Fruit fly (Drosophila melanogaster) whole organism, embryonic: Measurements from ENCODE around the gene mRpL13.

Experiments used
- Blimp-1 ChIP-seq: fragments of 200-800 bp; sonication (Bioruptor generic); optimal IDR thresholded peaks from 3 replicates; lab custom pipeline; 2018; ENCODE audit warnings: missing biosample characterization, missing genetic modification characterization, mild to moderate bottlenecking, moderate library complexity, missing genetic modification reagents
- CG1024 ChIP-seq: fragments of 200-800 bp; sonication (Bioruptor generic); IDR thresholded peaks from 2 replicates; pipeline ENCODE4 v1.3.6; 2022; ENCODE audit warnings: missing biosample characterization, missing genetic modification characterization
- CG11456 ChIP-seq: fragments of 200-800 bp; sonication (Bioruptor generic); IDR thresholded peaks from 3 replicates; pipeline ENCODE4 v1.3.6; 2022; ENCODE audit warnings: missing biosample characterization, missing genetic modification characterization
- CG11695 ChIP-seq: fragments of 200-800 bp; sonication (Bioruptor generic); IDR thresholded peaks from 3 replicates; pipeline ENCODE4 v1.3.6; 2022; ENCODE audit warnings: missing biosample characterization, missing genetic modification characterization
- CG14710 ChIP-seq: fragments of 200-800 bp; sonication (Bioruptor generic); optimal IDR thresholded peaks from 3 replicates; lab custom pipeline; 2019; ENCODE audit warnings: missing biosample characterization, mild to moderate bottlenecking, missing genetic modification characterization, moderate library complexity
- CG15696 ChIP-seq: fragments of 200-800 bp; sonication (Bioruptor generic); optimal IDR thresholded peaks from 2 replicates; lab custom pipeline; 2019; ENCODE audit warnings: missing biosample characterization, mild to moderate bottlenecking, missing genetic modification characterization, moderate library complexity
- CG1603 ChIP-seq: fragments of 200-800 bp; sonication (Bioruptor generic); optimal IDR thresholded peaks from 2 replicates; lab custom pipeline; 2019; ENCODE audit warnings: missing biosample characterization, mild to moderate bottlenecking, missing genetic modification characterization, moderate library complexity
- CG16815 ChIP-seq: fragments of 200-800 bp; sonication (Bioruptor generic); optimal IDR thresholded peaks from 3 replicates; lab custom pipeline; 2017; ENCODE audit warnings: missing biosample characterization, mild to moderate bottlenecking, missing genetic modification characterization
- CG17829 ChIP-seq: fragments of 200-800 bp; optimal IDR thresholded peaks from 2 replicates; lab custom pipeline; 2019; ENCODE audit warnings: missing biosample characterization, mild to moderate bottlenecking, missing genetic modification characterization, moderate library complexity
- CG2202 ChIP-seq: fragments of 200-800 bp; sonication (Bioruptor generic); optimal IDR thresholded peaks from 2 replicates; lab custom pipeline; 2018; ENCODE audit warnings: missing biosample characterization, mild to moderate bottlenecking, missing genetic modification characterization
- CG2678 ChIP-seq: fragments of 200-800 bp; sonication (Bioruptor generic); optimal IDR thresholded peaks from 3 replicates; lab custom pipeline; 2019; ENCODE audit warnings: missing biosample characterization, mild to moderate bottlenecking, missing genetic modification characterization, moderate library complexity
- CG2712 ChIP-seq: fragments of 200-800 bp; optimal IDR thresholded peaks from 3 replicates; lab custom pipeline; 2019; ENCODE audit warnings: missing biosample characterization, mild to moderate bottlenecking, missing genetic modification characterization, moderate library complexity
- CG30403 ChIP-seq: fragments of 200-800 bp; sonication (Bioruptor generic); optimal IDR thresholded peaks from 3 replicates; lab custom pipeline; 2016; ENCODE audit warnings: missing biosample characterization, missing genetic modification characterization
- CG30431 ChIP-seq: fragments of 200-800 bp; sonication (Bioruptor generic); optimal IDR thresholded peaks from 2 replicates; lab custom pipeline; 2017; ENCODE audit warnings: missing biosample characterization, missing genetic modification characterization
- CG32772 ChIP-seq: fragments of 200-800 bp; sonication (Bioruptor generic); IDR thresholded peaks from 2 replicates; pipeline ENCODE4 v1.3.6; 2022; ENCODE audit warnings: missing biosample characterization, missing genetic modification characterization
- CG7271 ChIP-seq: fragments of 200-800 bp; sonication (Bioruptor generic); optimal IDR thresholded peaks from 2 replicates; lab custom pipeline; 2018; ENCODE audit warnings: missing biosample characterization, mild to moderate bottlenecking, missing genetic modification characterization, moderate library complexity
- CG8478 ChIP-seq: fragments of >200 bp; optimal IDR thresholded peaks from 2 replicates; lab custom pipeline; 2018
- CG8765 ChIP-seq: fragments of 200-800 bp; sonication (Bioruptor generic); IDR thresholded peaks from 2 replicates; pipeline ENCODE4 v1.3.6; 2022; ENCODE audit warnings: missing biosample characterization, missing genetic modification characterization
- CG8924 ChIP-seq: fragments of 200-800 bp; optimal IDR thresholded peaks from 3 replicates; lab custom pipeline; 2019; ENCODE audit warnings: missing biosample characterization, mild to moderate bottlenecking, missing genetic modification characterization, moderate library complexity
- D19A ChIP-seq: fragments of 200-800 bp; optimal IDR thresholded peaks from 3 replicates; lab custom pipeline; 2019; ENCODE audit warnings: missing biosample characterization, mild to moderate bottlenecking, missing genetic modification characterization, moderate library complexity
- Deaf1 ChIP-seq: fragments of 200-800 bp; optimal IDR thresholded peaks from 3 replicates; lab custom pipeline; 2019; ENCODE audit warnings: missing biosample characterization, mild to moderate bottlenecking, missing genetic modification characterization, moderate library complexity
- H15 ChIP-seq: fragments of 200-800 bp; sonication (Bioruptor generic); IDR thresholded peaks from 3 replicates; pipeline ENCODE4 v1.3.6; 2022; ENCODE audit warnings: missing biosample characterization, missing genetic modification characterization
- Hand ChIP-seq: fragments of 200-800 bp; sonication (Bioruptor generic); optimal IDR thresholded peaks from 2 replicates; lab custom pipeline; 2017; ENCODE audit warnings: mild to moderate bottlenecking, missing biosample characterization, missing genetic modification reagents, missing genetic modification characterization
- Oaz ChIP-seq: fragments of 200-800 bp; sonication (Bioruptor generic); IDR thresholded peaks from 2 replicates; pipeline ENCODE4 v1.3.6; 2022; ENCODE audit warnings: missing biosample characterization, missing genetic modification characterization
- Pdp1 ChIP-seq, 2 experiments: fragments of 200-800 bp; sonication (Bioruptor generic); optimal IDR thresholded peaks; 3 replicates each; lab custom pipeline; 2016; ENCODE audit warnings: missing biosample characterization in 2 of 2, missing genetic modification characterization in 2 of 2, mild to moderate bottlenecking in 1 of 2, moderate library complexity in 1 of 2
- Stat92E ChIP-seq, 3 experiments: fragments of >200 bp in 2 of 3; fragments of 200-800 bp in 1 of 3; sonication (Bioruptor generic) in 1 of 3; optimal IDR thresholded peaks; 2 replicates each; lab custom pipeline; 2017 to 2019; ENCODE audit warnings: missing biosample characterization in 3 of 3, missing genetic modification characterization in 3 of 3, mild to moderate bottlenecking in 1 of 3, moderate library complexity in 1 of 3
- Vsx1 ChIP-seq: fragments of 200-800 bp; sonication (Bioruptor generic); optimal IDR thresholded peaks from 2 replicates; lab custom pipeline; 2017; ENCODE audit warnings: missing biosample characterization, mild to moderate bottlenecking, missing genetic modification characterization, missing genetic modification reagents
- Xrp1 ChIP-seq: fragments of 200-800 bp; sonication (Bioruptor generic); IDR thresholded peaks from 2 replicates; pipeline ENCODE4 v1.3.6; 2022; ENCODE audit warnings: missing biosample characterization, missing genetic modification characterization
- bsh ChIP-seq, 2 experiments: fragments of 200-800 bp; sonication (Bioruptor generic); optimal IDR thresholded peaks; 2 replicates each; lab custom pipeline; 2017 to 2018; ENCODE audit warnings: mild to moderate bottlenecking in 2 of 2, missing biosample characterization in 2 of 2, missing genetic modification characterization in 2 of 2, moderate library complexity in 1 of 2
- cad ChIP-seq: fragments of >200 bp; optimal IDR thresholded peaks from 2 replicates; lab custom pipeline; 2017; ENCODE audit warnings: missing biosample characterization, missing genetic modification characterization
- cato ChIP-seq: fragments of 200-800 bp; sonication (Bioruptor generic); optimal IDR thresholded peaks from 2 replicates; lab custom pipeline; 2016; ENCODE audit warnings: missing biosample characterization, missing genetic modification characterization, borderline replicate concordance
- croc ChIP-seq: fragments of 200-800 bp; sonication (Bioruptor generic); conservative IDR thresholded peaks from 3 replicates; pipeline ENCODE4 v1.3.6; 2022; ENCODE audit warnings: missing biosample characterization, missing genetic modification characterization
- fd96Cb ChIP-seq: fragments of 200-800 bp; sonication (Bioruptor generic); optimal IDR thresholded peaks from 2 replicates; lab custom pipeline; 2018; ENCODE audit warnings: missing biosample characterization, mild to moderate bottlenecking, missing genetic modification characterization, moderate library complexity
- fu2 ChIP-seq: fragments of 200-800 bp; sonication (Bioruptor generic); optimal IDR thresholded peaks from 2 replicates; lab custom pipeline; 2016; ENCODE audit warnings: missing biosample characterization, missing genetic modification characterization
- gem ChIP-seq: fragments of 200-800 bp; sonication (Bioruptor generic); optimal IDR thresholded peaks from 2 replicates; lab custom pipeline; 2019; ENCODE audit warnings: missing biosample characterization, mild to moderate bottlenecking, missing genetic modification characterization, moderate library complexity
- grau ChIP-seq: fragments of 200-800 bp; optimal IDR thresholded peaks from 3 replicates; lab custom pipeline; 2019; ENCODE audit warnings: missing biosample characterization, mild to moderate bottlenecking, missing genetic modification characterization, moderate library complexity
- lmd ChIP-seq: fragments of 200-800 bp; sonication (Bioruptor generic); IDR thresholded peaks from 2 replicates; pipeline ENCODE4 v1.3.6; 2022; ENCODE audit warnings: missing biosample characterization, missing genetic modification characterization
- nerfin-1 ChIP-seq: fragments of 200-800 bp; sonication (Bioruptor generic); optimal IDR thresholded peaks from 3 replicates; lab custom pipeline; 2019; ENCODE audit warnings: missing biosample characterization, mild to moderate bottlenecking, missing genetic modification characterization, moderate library complexity
- p53 ChIP-seq: fragments of 200-800 bp; sonication (Bioruptor generic); optimal IDR thresholded peaks from 2 replicates; lab custom pipeline; 2016; ENCODE audit warnings: missing biosample characterization, missing genetic modification characterization
- phol ChIP-seq: fragments of 200-800 bp; sonication (Bioruptor generic); optimal IDR thresholded peaks from 3 replicates; lab custom pipeline; 2018; ENCODE audit warnings: missing biosample characterization, mild to moderate bottlenecking, missing genetic modification characterization, moderate library complexity
- prd ChIP-seq, 3 experiments: fragments of >200 bp in 2 of 3; fragments of 200-800 bp in 1 of 3; sonication (Bioruptor generic) in 1 of 3; optimal IDR thresholded peaks in 2 of 3; IDR thresholded peaks in 1 of 3; 2 replicates in 2 of 3; 3 replicates in 1 of 3; pipeline versions ENCODE4 v1.3.6 to Lab custom; 2017 to 2022; ENCODE audit warnings: missing biosample characterization in 1 of 3, missing genetic modification characterization in 1 of 3
- row ChIP-seq: fragments of 200-800 bp; sonication (Bioruptor generic); IDR thresholded peaks from 3 replicates; pipeline ENCODE4 v1.3.6; 2022; ENCODE audit warnings: missing biosample characterization, missing genetic modification characterization
- scrt ChIP-seq: fragments of 200-800 bp; sonication (Bioruptor generic); optimal IDR thresholded peaks from 2 replicates; lab custom pipeline; 2018; ENCODE audit warnings: missing biosample characterization, mild to moderate bottlenecking, missing genetic modification characterization, moderate library complexity
- sim ChIP-seq: fragments of 200-800 bp; sonication (Bioruptor generic); IDR thresholded peaks from 2 replicates; pipeline ENCODE4 v1.3.6; 2022; ENCODE audit warnings: missing biosample characterization, missing genetic modification characterization
- sr ChIP-seq: fragments of 200-800 bp; sonication (Bioruptor generic); IDR thresholded peaks from 3 replicates; pipeline ENCODE4 v1.3.6; 2022; ENCODE audit warnings: missing biosample characterization, missing genetic modification characterization
- tin ChIP-seq: fragments of 200-800 bp; sonication (Bioruptor generic); optimal IDR thresholded peaks from 3 replicates; lab custom pipeline; 2016; ENCODE audit warnings: missing biosample characterization, missing genetic modification characterization
- tio ChIP-seq: fragments of 200-800 bp; sonication (Bioruptor generic); optimal IDR thresholded peaks from 2 replicates; lab custom pipeline; 2017; ENCODE audit warnings: missing biosample characterization, missing genetic modification characterization, inconsistent platforms
- unpg ChIP-seq: fragments of 200-800 bp; sonication (Bioruptor generic); optimal IDR thresholded peaks from 3 replicates; lab custom pipeline; 2018; ENCODE audit warnings: missing biosample characterization, mild to moderate bottlenecking, missing genetic modification characterization, moderate library complexity

mRpL13 gene

dm6 chr2L:18894998-18895732 is 36.1 kb upstream of the mRpL13 start:
- TF ChIP-seq phol (peak; percentile 53), sim (GFP tag; lab: Robert Waterston, UW) (no peak), lmd (peak; percentile 22; the same call in 1 of the 2 replicates), Deaf1 (tag; lab: Kevin White, UChicago) (no peak), CG15696 (tag; lab: Kevin White, UChicago) (peak; percentile 82), fu2 (GFP tag; lab: Kevin White, UChicago) (no peak), row (GFP tag; lab: Robert Waterston, UW) (peak; percentile 35; the same call in 1 of the 3 replicates), Blimp-1 (GFP tag; lab: Kevin White, UChicago) (peak; percentile 12), CG16815 (GFP tag; lab: Kevin White, UChicago) (peak; percentile 13), prd (optimal IDR thresholded peaks at IDR 0.05; lab: Kevin White, UChicago) (no peak), prd (GFP tag; IDR thresholded peaks at IDR 0.05; lab: Robert Waterston, UW) (peak; percentile 73; the same call in 2 of the 3 replicates), grau (tag; lab: Kevin White, UChicago) (peak; percentile 9), CG32772 (no peak), CG14710 (peak; percentile 57), CG1024 (GFP tag; lab: Robert Waterston, UW) (no peak), Xrp1 (peak; percentile 73), Stat92E (GFP tag; optimal IDR thresholded peaks at IDR 0.05; lab: Kevin White, UChicago) (no peak), CG11695 (0 out of 3 replicates have a peak, but pooled peaks have one; percentile 9), Pdp1 (GFP tag; optimal IDR thresholded peaks at IDR 0.05; lab: Kevin White, UChicago) (peak in 1 of 2 experiments; percentile 57), CG17829 (tag; lab: Kevin White, UChicago) (peak; percentile 58), CG30403 (GFP tag; lab: Kevin White, UChicago) (peak; percentile 7), Oaz (GFP tag; lab: Robert Waterston, UW) (no peak), p53 (GFP tag; lab: Kevin White, UChicago) (no peak), CG2712 (tag; lab: Kevin White, UChicago) (peak; percentile 68), gem (tag; lab: Kevin White, UChicago) (peak; percentile 52), tio (GFP tag; lab: Kevin White, UChicago) (no peak), CG8478 (no peak), Hand (GFP tag; lab: Kevin White, UChicago) (no peak), sr (GFP tag; lab: Robert Waterston, UW) (no peak), croc (peak; percentile 42), bsh (GFP tag; optimal IDR thresholded peaks at IDR 0.05; lab: Kevin White, UChicago) (peak in 1 of 2 experiments; percentile 27), fd96Cb (tag; lab: Kevin White, UChicago) (peak; percentile 25), CG8924 (tag; lab: Kevin White, UChicago) (peak; percentile 34), CG8765 (GFP tag; lab: Robert Waterston, UW) (peak; percentile 64; the same call in 1 of the 2 replicates), CG11456 (no peak), D19A (peak; percentile 35), Vsx1 (GFP tag; lab: Kevin White, UChicago) (no peak), CG2678 (tag; lab: Kevin White, UChicago) (peak; percentile 3), unpg (GFP tag; lab: Kevin White, UChicago) (peak; percentile 5), CG7271 (peak; percentile 27), nerfin-1 (tag; lab: Kevin White, UChicago) (peak; percentile 1), cad (GFP tag; lab: Kevin White, UChicago) (peak; percentile 93), CG1603 (tag; lab: Kevin White, UChicago) (peak; percentile 19), CG30431 (GFP tag; lab: Kevin White, UChicago) (peak; percentile 12), CG2202 (tag; lab: Kevin White, UChicago) (no peak), scrt (no peak), tin (GFP tag; lab: Kevin White, UChicago) (peak; percentile 7), cato (GFP tag; lab: Kevin White, UChicago) (no peak), H15 (GFP tag; lab: Robert Waterston, UW) (no peak)
